ENCODE assay signal across 1 fruit fly cellular context in genomic region chr2L:297480-298284, dm6.
TF ChIP-seq lines count a peak whose summit lies in the region.

Gene Pi3K21B (plus strand): TSS chr2L:297880.

TF ChIP-seq in whole organism, embryonic, 481 proteins besides CTCF, POLR2A, EP300 and RAD21 (continued from another document and continues in another):
- TF ChIP-seq CG12071 (GFP tag; optimal IDR thresholded peaks at IDR 0.05; lab: Kevin White, UChicago), result peak; percentile 62
- TF ChIP-seq eve (GFP tag; optimal IDR thresholded peaks at IDR 0.05; lab: Kevin White, UChicago), result no peak
- TF ChIP-seq CG2678 (tag; optimal IDR thresholded peaks at IDR 0.05; lab: Kevin White, UChicago), result peak; percentile 91
- peak; percentile 73 for TF ChIP-seq emc (GFP tag; optimal IDR thresholded peaks at IDR 0.05; lab: Kevin White, UChicago)
- TF ChIP-seq CG6654 (GFP tag; optimal IDR thresholded peaks at IDR 0.05; lab: Kevin White, UChicago), result peak; percentile 65
- TF ChIP-seq tup (GFP tag; optimal IDR thresholded peaks at IDR 0.05; lab: Kevin White, UChicago), result peak; percentile 90
- TF ChIP-seq Hmx (GFP tag; optimal IDR thresholded peaks at IDR 0.05; lab: Kevin White, UChicago), result peak; percentile 58
- TF ChIP-seq HLH4C (GFP tag; IDR thresholded peaks at IDR 0.05; lab: Robert Waterston, UW; ENCODE audit: partially characterized antibody), result no peak
- TF ChIP-seq Dbx (GFP tag; IDR thresholded peaks at IDR 0.05; lab: Robert Waterston, UW), result peak; percentile 93
- peak; percentile 85 for TF ChIP-seq CG1603 (tag; optimal IDR thresholded peaks at IDR 0.05; lab: Kevin White, UChicago)
- peak; percentile 36 for TF ChIP-seq pros (GFP tag; optimal IDR thresholded peaks at IDR 0.05; lab: Kevin White, UChicago)
- TF ChIP-seq z (GFP tag; IDR thresholded peaks at IDR 0.05; lab: Robert Waterston, UW), result no peak
- TF ChIP-seq CG9437 (GFP tag; optimal IDR thresholded peaks at IDR 0.05; lab: Kevin White, UChicago), result peak; percentile 100
- TF ChIP-seq CG4282 (GFP tag; optimal IDR thresholded peaks at IDR 0.05; lab: Kevin White, UChicago), result peak; percentile 92
- peak; percentile 75 for TF ChIP-seq odd (GFP tag; optimal IDR thresholded peaks at IDR 0.05; lab: Kevin White, UChicago)
- peak; percentile 72 for TF ChIP-seq CG6765 (GFP tag; optimal IDR thresholded peaks at IDR 0.05; lab: Kevin White, UChicago)
- TF ChIP-seq Deaf1 (tag; optimal IDR thresholded peaks at IDR 0.05; lab: Kevin White, UChicago), result peak; percentile 28
- peak; percentile 87 for TF ChIP-seq CG15601 (tag; optimal IDR thresholded peaks at IDR 0.05; lab: Kevin White, UChicago)
- TF ChIP-seq CkIIα-i1 (GFP tag; IDR thresholded peaks at IDR 0.05; lab: Robert Waterston, UW), result no peak
- peak; percentile 93 for TF ChIP-seq CG3847 (GFP tag; IDR thresholded peaks at IDR 0.05; lab: Robert Waterston, UW)
- TF ChIP-seq jigr1 (GFP tag; IDR thresholded peaks at IDR 0.05; lab: Robert Waterston, UW), result peak; percentile 72; the same call in 2 of the 3 replicates
- peak; percentile 92 for TF ChIP-seq sqz (GFP tag; optimal IDR thresholded peaks at IDR 0.05; lab: Kevin White, UChicago)
- TF ChIP-seq fd96Cb (tag; optimal IDR thresholded peaks at IDR 0.05; lab: Kevin White, UChicago), result peak; percentile 89
- TF ChIP-seq CG6689 (GFP tag; IDR thresholded peaks at IDR 0.05; lab: Robert Waterston, UW), result peak; percentile 83
- peak; percentile 70 for TF ChIP-seq peb (GFP tag; IDR thresholded peaks at IDR 0.05; lab: Robert Waterston, UW)
- peak; percentile 86 for TF ChIP-seq CG32532 (GFP tag; IDR thresholded peaks at IDR 0.05; lab: Robert Waterston, UW)
- TF ChIP-seq Opbp (GFP tag; IDR thresholded peaks at IDR 0.05; lab: Robert Waterston, UW; ENCODE audit: partially characterized antibody), result peak; percentile 54; the same call in 1 of the 3 replicates
- TF ChIP-seq mld (GFP tag; IDR thresholded peaks at IDR 0.05; lab: Robert Waterston, UW; ENCODE audit: partially characterized antibody), result no peak
- TF ChIP-seq chm (GFP tag; IDR thresholded peaks at IDR 0.05; lab: Robert Waterston, UW), result peak; percentile 90
- TF ChIP-seq Bdp1 (GFP tag; optimal IDR thresholded peaks at IDR 0.05; lab: Kevin White, UChicago), result peak; percentile 86
- peak; percentile 89 for TF ChIP-seq Fer3 (tag; optimal IDR thresholded peaks at IDR 0.05; lab: Kevin White, UChicago)
- TF ChIP-seq toy (GFP tag; IDR thresholded peaks at IDR 0.05; lab: Robert Waterston, UW), result 0 out of 2 replicates have a peak, but pooled peaks have one; percentile 43
- TF ChIP-seq tap (tag; optimal IDR thresholded peaks at IDR 0.05; lab: Kevin White, UChicago), result peak; percentile 74
- TF ChIP-seq PHDP (tag; optimal IDR thresholded peaks at IDR 0.05; lab: Kevin White, UChicago), result peak; percentile 89
- TF ChIP-seq al (GFP tag; IDR thresholded peaks at IDR 0.05; lab: Robert Waterston, UW), result peak; percentile 77
- peak; percentile 75 for TF ChIP-seq YL-1 (GFP tag; optimal IDR thresholded peaks at IDR 0.05; lab: Kevin White, UChicago)
- peak; percentile 81 for TF ChIP-seq ERR (GFP tag; optimal IDR thresholded peaks at IDR 0.05; lab: Kevin White, UChicago)
- TF ChIP-seq CG10565 (GFP tag; optimal IDR thresholded peaks at IDR 0.05; lab: Kevin White, UChicago), result peak; percentile 77
- peak; percentile 89 for TF ChIP-seq her (GFP tag; optimal IDR thresholded peaks at IDR 0.05; lab: Kevin White, UChicago)
- TF ChIP-seq CG14965 (GFP tag; optimal IDR thresholded peaks at IDR 0.05; lab: Kevin White, UChicago; ENCODE audit: borderline replicate concordance), result peak; percentile 55
- TF ChIP-seq fd64A (GFP tag; optimal IDR thresholded peaks at IDR 0.05; lab: Kevin White, UChicago), result no peak
- TF ChIP-seq ash1 (GFP tag; optimal IDR thresholded peaks at IDR 0.05; lab: Kevin White, UChicago), result peak; percentile 69
- peak; percentile 91 for TF ChIP-seq zen (tag; optimal IDR thresholded peaks at IDR 0.05; lab: Kevin White, UChicago)
- TF ChIP-seq mirr (GFP tag; optimal IDR thresholded peaks at IDR 0.05; lab: Kevin White, UChicago), result peak; percentile 73
- peak; percentile 51 for TF ChIP-seq ATbp (GFP tag; optimal IDR thresholded peaks at IDR 0.05; lab: Kevin White, UChicago)
- peak; percentile 89 for TF ChIP-seq CG4424 (GFP tag; optimal IDR thresholded peaks at IDR 0.05; lab: Kevin White, UChicago)
- TF ChIP-seq CG14441 (GFP tag; IDR thresholded peaks at IDR 0.05; lab: Robert Waterston, UW), result peak; percentile 80
- TF ChIP-seq CG4854 (GFP tag; optimal IDR thresholded peaks at IDR 0.05; lab: Kevin White, UChicago), result peak; percentile 81
- peak; percentile 44; the same call in 1 of the 2 replicates for TF ChIP-seq CG13287 (GFP tag; IDR thresholded peaks at IDR 0.05; lab: Robert Waterston, UW; ENCODE audit: partially characterized antibody)
- peak; percentile 97 for TF ChIP-seq MESR4 (GFP tag; optimal IDR thresholded peaks at IDR 0.05; lab: Kevin White, UChicago)
- peak; percentile 92 for TF ChIP-seq CG12155 (GFP tag; optimal IDR thresholded peaks at IDR 0.05; lab: Kevin White, UChicago)
- TF ChIP-seq onecut (GFP tag; IDR thresholded peaks at IDR 0.05; lab: Robert Waterston, UW), result peak; percentile 74
- TF ChIP-seq zfh2 (GFP tag; optimal IDR thresholded peaks at IDR 0.05; lab: Kevin White, UChicago), result peak; percentile 96
- no peak for TF ChIP-seq Doc2 (GFP tag; IDR thresholded peaks at IDR 0.05; lab: Robert Waterston, UW)
- peak; percentile 89 for TF ChIP-seq CG16815 (GFP tag; optimal IDR thresholded peaks at IDR 0.05; lab: Kevin White, UChicago)
- TF ChIP-seq gce (GFP tag; IDR thresholded peaks at IDR 0.05; lab: Robert Waterston, UW), result 0 out of 3 replicates have a peak, but pooled peaks have one; percentile 63
- TF ChIP-seq ssp (GFP tag; IDR thresholded peaks at IDR 0.05; lab: Robert Waterston, UW), result peak; percentile 84
- peak; percentile 75 for TF ChIP-seq CG30020 (tag; optimal IDR thresholded peaks at IDR 0.05; lab: Kevin White, UChicago)
- peak; percentile 85 for TF ChIP-seq CG34376 (GFP tag; optimal IDR thresholded peaks at IDR 0.05; lab: Kevin White, UChicago)
- peak; percentile 41; the same call in 2 of the 4 replicates for TF ChIP-seq Dll (GFP tag; IDR thresholded peaks at IDR 0.05; lab: Robert Waterston, UW; ENCODE audit: partially characterized antibody)
- peak; percentile 60; the same call in 1 of the 2 replicates for TF ChIP-seq Poxn (GFP tag; IDR thresholded peaks at IDR 0.05; lab: Robert Waterston, UW)
- TF ChIP-seq CG3995 (GFP tag; optimal IDR thresholded peaks at IDR 0.05; lab: Kevin White, UChicago), result peak; percentile 87
- peak; percentile 95 for TF ChIP-seq CG13775 (GFP tag; optimal IDR thresholded peaks at IDR 0.05; lab: Kevin White, UChicago)
- TF ChIP-seq Dad (GFP tag; optimal IDR thresholded peaks at IDR 0.05; lab: Kevin White, UChicago), result peak; percentile 92
- TF ChIP-seq Hsf (GFP tag; optimal IDR thresholded peaks at IDR 0.05; lab: Kevin White, UChicago), result peak; percentile 90
- TF ChIP-seq inv (GFP tag; IDR thresholded peaks at IDR 0.05; lab: Robert Waterston, UW; ENCODE audit: partially characterized antibody), result no peak
- peak; percentile 83 for TF ChIP-seq NC2β (GFP tag; optimal IDR thresholded peaks at IDR 0.05; lab: Kevin White, UChicago)
- TF ChIP-seq Sin3A (optimal IDR thresholded peaks at IDR 0.05; lab: Kevin White, UChicago), result peak; percentile 77
- no peak for TF ChIP-seq yki (optimal IDR thresholded peaks at IDR 0.05; lab: Kevin White, UChicago)
- TF ChIP-seq CG8089 (GFP tag; optimal IDR thresholded peaks at IDR 0.05; lab: Kevin White, UChicago), result peak; percentile 88
- TF ChIP-seq amos (GFP tag; IDR thresholded peaks at IDR 0.05; lab: Robert Waterston, UW; ENCODE audit: partially characterized antibody), result no peak; the same call in 1 of the 2 replicates
- TF ChIP-seq sc (optimal IDR thresholded peaks at IDR 0.05; lab: Kevin White, UChicago), result no peak
- TF ChIP-seq sc (GFP tag; optimal IDR thresholded peaks at IDR 0.05; lab: Kevin White, UChicago), result peak; percentile 85
- TF ChIP-seq CG16779 (GFP tag; IDR thresholded peaks at IDR 0.05; lab: Robert Waterston, UW), result peak; percentile 82
- TF ChIP-seq CG34422 (GFP tag; IDR thresholded peaks at IDR 0.05; lab: Robert Waterston, UW), result no peak; the same call in 1 of the 3 replicates
- 0 out of 3 replicates have a peak, but pooled peaks have one; percentile 24 for TF ChIP-seq CG7963 (GFP tag; IDR thresholded peaks at IDR 0.05; lab: Robert Waterston, UW; ENCODE audit: partially characterized antibody)
- TF ChIP-seq Dfd (GFP tag; optimal IDR thresholded peaks at IDR 0.05; lab: Kevin White, UChicago), result peak in 1 of 2 experiments; percentile 56
- peak; percentile 88 for TF ChIP-seq Fer2 (tag; optimal IDR thresholded peaks at IDR 0.05; lab: Kevin White, UChicago)
- peak; percentile 94 for TF ChIP-seq trem (tag; optimal IDR thresholded peaks at IDR 0.05; lab: Kevin White, UChicago)
- peak; percentile 92 for TF ChIP-seq CG9609 (GFP tag; optimal IDR thresholded peaks at IDR 0.05; lab: Kevin White, UChicago)
- TF ChIP-seq MBD-R2 (GFP tag; IDR thresholded peaks at IDR 0.05; lab: Robert Waterston, UW), result peak; percentile 76; the same call in 1 of the 2 replicates
- TF ChIP-seq twi (tag; optimal IDR thresholded peaks at IDR 0.05; lab: Kevin White, UChicago), result peak; percentile 84
- peak; percentile 75 for TF ChIP-seq NC2α (GFP tag; optimal IDR thresholded peaks at IDR 0.05; lab: Kevin White, UChicago)
- TF ChIP-seq CG2889 (GFP tag; IDR thresholded peaks at IDR 0.05; lab: Robert Waterston, UW), result peak; percentile 75
- peak; percentile 53 for TF ChIP-seq abd-A (tag; optimal IDR thresholded peaks at IDR 0.05; lab: Kevin White, UChicago)
- peak; percentile 78 for TF ChIP-seq CG3163 (GFP tag; optimal IDR thresholded peaks at IDR 0.05; lab: Kevin White, UChicago)
- no peak for TF ChIP-seq Trl (optimal IDR thresholded peaks at IDR 0.05; lab: Kevin White, UChicago)
- peak; percentile 96 for TF ChIP-seq Trl (GFP tag; optimal IDR thresholded peaks at IDR 0.05; lab: Kevin White, UChicago)
- TF ChIP-seq ems (GFP tag; optimal IDR thresholded peaks at IDR 0.05; lab: Kevin White, UChicago), result peak; percentile 93
- peak; percentile 94 for TF ChIP-seq B-H2 (GFP tag; optimal IDR thresholded peaks at IDR 0.05; lab: Kevin White, UChicago)
- peak; percentile 59 for TF ChIP-seq CG8765 (GFP tag; IDR thresholded peaks at IDR 0.05; lab: Robert Waterston, UW)
- TF ChIP-seq NfI (GFP tag; optimal IDR thresholded peaks at IDR 0.05; lab: Kevin White, UChicago), result peak; percentile 92
- peak; percentile 91 for TF ChIP-seq dm (GFP tag; optimal IDR thresholded peaks at IDR 0.05; lab: Kevin White, UChicago)
- 0 out of 2 replicates have a peak, but pooled peaks have one; percentile 32 for TF ChIP-seq bowl (GFP tag; IDR thresholded peaks at IDR 0.05; lab: Robert Waterston, UW)
- TF ChIP-seq H2.0 (GFP tag; IDR thresholded peaks at IDR 0.05; lab: Robert Waterston, UW), result peak; percentile 84
- TF ChIP-seq Hr39 (optimal IDR thresholded peaks at IDR 0.05; lab: Kevin White, UChicago), result no peak
- TF ChIP-seq shn (GFP tag; optimal IDR thresholded peaks at IDR 0.05; lab: Kevin White, UChicago), result peak; percentile 93
- TF ChIP-seq crol (GFP tag; IDR thresholded peaks at IDR 0.05; lab: Robert Waterston, UW), result no peak
- TF ChIP-seq usp (GFP tag; optimal IDR thresholded peaks at IDR 0.05; lab: Kevin White, UChicago), result no peak
- peak; percentile 91 for TF ChIP-seq Dek (tag; optimal IDR thresholded peaks at IDR 0.05; lab: Kevin White, UChicago)
- TF ChIP-seq Eip74EF (GFP tag; optimal IDR thresholded peaks at IDR 0.05; lab: Kevin White, UChicago), result peak in 1 of 2 experiments; percentile 65
- TF ChIP-seq CG33213 (GFP tag; optimal IDR thresholded peaks at IDR 0.05; lab: Kevin White, UChicago), result peak; percentile 93
- peak; percentile 77 for TF ChIP-seq klu (GFP tag; IDR thresholded peaks at IDR 0.05; lab: Robert Waterston, UW)
- peak; percentile 92 for TF ChIP-seq vfl (GFP tag; optimal IDR thresholded peaks at IDR 0.05; lab: Kevin White, UChicago)
- peak; percentile 91 for TF ChIP-seq gro (GFP tag; optimal IDR thresholded peaks at IDR 0.05; lab: Kevin White, UChicago)
- peak; percentile 93 for TF ChIP-seq pum (GFP tag; optimal IDR thresholded peaks at IDR 0.05; lab: Kevin White, UChicago)
- TF ChIP-seq Atf-2 (GFP tag; optimal IDR thresholded peaks at IDR 0.05; lab: Kevin White, UChicago), result peak; percentile 87
- 0 out of 2 replicates have a peak, but pooled peaks have one; percentile 38 for TF ChIP-seq gsb (GFP tag; IDR thresholded peaks at IDR 0.05; lab: Robert Waterston, UW)
- TF ChIP-seq pita (GFP tag; optimal IDR thresholded peaks at IDR 0.05; lab: Kevin White, UChicago), result no peak
- TF ChIP-seq Ssrp (tag; optimal IDR thresholded peaks at IDR 0.05; lab: Kevin White, UChicago), result peak; percentile 90
- TF ChIP-seq CG18476 (GFP tag; optimal IDR thresholded peaks at IDR 0.05; lab: Kevin White, UChicago), result peak; percentile 79
- TF ChIP-seq CG12942 (GFP tag; optimal IDR thresholded peaks at IDR 0.05; lab: Kevin White, UChicago), result peak; percentile 94
- TF ChIP-seq CG15479 (GFP tag; optimal IDR thresholded peaks at IDR 0.05; lab: Kevin White, UChicago), result no peak
- TF ChIP-seq CG5180 (GFP tag; optimal IDR thresholded peaks at IDR 0.05; lab: Kevin White, UChicago), result peak; percentile 69
- TF ChIP-seq CG17359 (tag; optimal IDR thresholded peaks at IDR 0.05; lab: Kevin White, UChicago), result peak; percentile 87
- TF ChIP-seq Kr (GFP tag; optimal IDR thresholded peaks at IDR 0.05; lab: Kevin White, UChicago), result no peak
- TF ChIP-seq Oli (tag; optimal IDR thresholded peaks at IDR 0.05; lab: Kevin White, UChicago), result peak; percentile 86
- peak; percentile 77 for TF ChIP-seq CG3407 (GFP tag; optimal IDR thresholded peaks at IDR 0.05; lab: Kevin White, UChicago)
- TF ChIP-seq Side (GFP tag; optimal IDR thresholded peaks at IDR 0.05; lab: Kevin White, UChicago), result peak; percentile 88
- TF ChIP-seq knrl (GFP tag; IDR thresholded peaks at IDR 0.05; lab: Robert Waterston, UW; ENCODE audit: partially characterized antibody), result 0 out of 3 replicates have a peak, but pooled peaks have one; percentile 10
- TF ChIP-seq maf-S (GFP tag; optimal IDR thresholded peaks at IDR 0.05; lab: Kevin White, UChicago), result peak; percentile 89
- TF ChIP-seq CG17361 (GFP tag; IDR thresholded peaks at IDR 0.05; lab: Robert Waterston, UW), result peak; percentile 94
- TF ChIP-seq org-1 (GFP tag; optimal IDR thresholded peaks at IDR 0.05; lab: Kevin White, UChicago), result peak; percentile 73
- peak; percentile 90 for TF ChIP-seq zfh1 (GFP tag; IDR thresholded peaks at IDR 0.05; lab: Robert Waterston, UW)
- peak; percentile 95 for TF ChIP-seq gem (tag; optimal IDR thresholded peaks at IDR 0.05; lab: Kevin White, UChicago)
- TF ChIP-seq bigmax (GFP tag; optimal IDR thresholded peaks at IDR 0.05; lab: Kevin White, UChicago), result peak; percentile 4
- TF ChIP-seq CG18764 (GFP tag; optimal IDR thresholded peaks at IDR 0.05; lab: Kevin White, UChicago), result peak; percentile 81
- peak; percentile 86 for TF ChIP-seq NFAT (GFP tag; IDR thresholded peaks at IDR 0.05; lab: Robert Waterston, UW)
